Worm (Caenorhabditis elegans): ENCODE measurements around the gene vgln-1.

The vgln-1 gene

DNA sequence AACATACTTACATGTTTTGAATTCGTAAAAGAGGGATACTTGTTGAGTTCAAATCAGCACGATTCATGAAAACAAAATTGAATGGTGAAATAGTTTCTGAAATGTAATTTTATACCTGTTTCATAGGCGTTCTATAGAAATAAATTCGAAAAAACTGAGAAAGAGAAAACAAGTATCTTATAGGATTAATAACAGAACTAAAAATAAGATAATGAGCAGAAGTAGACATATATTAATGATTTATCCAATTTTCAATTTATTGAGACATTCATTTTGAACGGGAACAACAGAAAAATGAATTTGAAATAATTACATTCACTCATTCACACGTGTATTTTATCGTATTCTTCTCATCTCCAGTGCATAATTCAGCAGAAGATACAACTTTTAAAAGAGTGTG, 33.1 kb downstream of the vgln-1 start, which contains the start of gene chil-6:
Gene chil-6, minus strand, starts transcription at position 101 of the 400 bp plus-strand sequence.
- no peak for TF ChIP-seq snpc-3.4 (tag; optimal IDR thresholded peaks at IDR 0.05)
- no peak for TF ChIP-seq unc-62 (GFP tag; optimal IDR thresholded peaks at IDR 0.05)
- no peak for TF ChIP-seq F57A8.1 (GFP tag; optimal IDR thresholded peaks at IDR 0.05)
- no peak for TF ChIP-seq ets-4 (GFP tag; optimal IDR thresholded peaks at IDR 0.05)
- no peak for TF ChIP-seq Y79H2A.3 (GFP tag; conservative IDR thresholded peaks at IDR 0.05)
- TF ChIP-seq aptf-2 (GFP tag; conservative IDR thresholded peaks at IDR 0.05), result no peak
- no peak for TF ChIP-seq ztf-3 (GFP tag; optimal IDR thresholded peaks at IDR 0.05)
- no peak for TF ChIP-seq ceh-27 (GFP tag; optimal IDR thresholded peaks at IDR 0.05)
- TF ChIP-seq attf-3 (GFP tag; conservative IDR thresholded peaks at IDR 0.05), result no peak
- TF ChIP-seq bed-2 (GFP tag; IDR thresholded peaks at IDR 0.05), result no peak
- no peak for TF ChIP-seq rec-8 (tag; optimal IDR thresholded peaks at IDR 0.05)
- TF ChIP-seq lin-26 (GFP tag; IDR thresholded peaks at IDR 0.05), result no peak
- TF ChIP-seq efl-1 (GFP tag; optimal IDR thresholded peaks at IDR 0.05), result no peak
- TF ChIP-seq ceh-79 (tag; optimal IDR thresholded peaks at IDR 0.05), result no peak
- TF ChIP-seq lir-1 (GFP tag; conservative IDR thresholded peaks at IDR 0.05), result no peak
- no peak for TF ChIP-seq B0035.1 (tag; optimal IDR thresholded peaks at IDR 0.05)
- TF ChIP-seq F57C9.4 (tag; optimal IDR thresholded peaks at IDR 0.05), result no peak

ce11 chrII:9855620-9856019, 35.3 kb downstream of the vgln-1 start, which contains the start of gene chil-4:
Gene chil-4, minus strand, starts transcription at chrII:9855720.
- no peak for TF ChIP-seq lin-40 (tag; optimal IDR thresholded peaks at IDR 0.05)
- TF ChIP-seq bed-2 (GFP tag; IDR thresholded peaks at IDR 0.05), result no peak
- no peak for TF ChIP-seq ceh-40 (GFP tag; IDR thresholded peaks at IDR 0.05)

- TF ChIP-seq hlh-26 (GFP tag; conservative IDR thresholded peaks at IDR 0.05) (no peak), let-526 (GFP tag; IDR thresholded peaks at IDR 0.05) (no peak), egl-18 (GFP tag; IDR thresholded peaks at IDR 0.05) (no peak), lin-54 (GFP tag; optimal IDR thresholded peaks at IDR 0.05) (no peak), egl-44 (GFP tag; IDR thresholded peaks at IDR 0.05) (no peak), lin-40 (tag; optimal IDR thresholded peaks at IDR 0.05) (no peak), madf-3 (GFP tag; IDR thresholded peaks at IDR 0.05) (no peak), Y67H2A.10 (GFP tag; conservative IDR thresholded peaks at IDR 0.05) (no peak), dox-1 (GFP tag; IDR thresholded peaks at IDR 0.05) (no peak), ekl-4 (GFP tag; IDR thresholded peaks at IDR 0.05) (no peak), rpc-1 (optimal IDR thresholded peaks at IDR 0.05) (no peak), rpc-1 (tag; optimal IDR thresholded peaks at IDR 0.05) (no peak), Y79H2A.3 (GFP tag; conservative IDR thresholded peaks at IDR 0.05) (no peak), F37B4.10 (GFP tag; IDR thresholded peaks at IDR 0.05) (no peak), mes-4 (tag; optimal IDR thresholded peaks at IDR 0.05) (no peak)
Measured at ce11 chrII:9850945-9851344, 39.9 kb downstream of the vgln-1 start, which contains the start of gene ZK938.10. Gene ZK938.10, minus strand, starts transcription at chrII:9851045.

ce11 chrII:9849497-9849896, 41.4 kb downstream of the vgln-1 start, which contains the start of gene old-2:
Gene old-2, minus strand, starts transcription at chrII:9849597.
- TF ChIP-seq madf-10 (tag; optimal IDR thresholded peaks at IDR 0.05) (no peak), rec-8 (tag; optimal IDR thresholded peaks at IDR 0.05) (no peak), bed-2 (GFP tag; IDR thresholded peaks at IDR 0.05) (no peak), lsy-27 (tag; optimal IDR thresholded peaks at IDR 0.05; ENCODE audit: borderline replicate concordance, insufficient read depth) (no peak), F39B2.1 (GFP tag; IDR thresholded peaks at IDR 0.05) (no peak), ztf-3 (GFP tag; optimal IDR thresholded peaks at IDR 0.05) (no peak)

All from whole organism, young adult.